Fruit fly (Drosophila melanogaster) whole organism, embryonic: ENCODE results near the gene por.

Source experiments
- CG11085 ChIP-seq: fragments of 200-800 bp; sonication (Bioruptor generic); IDR thresholded peaks from 2 replicates; pipeline ENCODE4 v1.3.6; 2022; ENCODE audit warnings: missing biosample characterization, missing genetic modification characterization
- CG12071 ChIP-seq: fragments of 200-800 bp; sonication (Bioruptor generic); optimal IDR thresholded peaks from 3 replicates; lab custom pipeline; 2018; ENCODE audit warnings: missing biosample characterization, mild to moderate bottlenecking, missing genetic modification characterization
- CG15479 ChIP-seq: fragments of 200-800 bp; sonication (Bioruptor generic); optimal IDR thresholded peaks from 3 replicates; lab custom pipeline; 2019; ENCODE audit warnings: missing biosample characterization, mild to moderate bottlenecking, missing genetic modification characterization, moderate library complexity
- CG1647 ChIP-seq: fragments of 200-800 bp; sonication (Bioruptor generic); optimal IDR thresholded peaks from 3 replicates; lab custom pipeline; 2016; ENCODE audit warnings: missing biosample characterization, missing genetic modification characterization
- CG17186 ChIP-seq: fragments of 200-800 bp; sonication (Bioruptor generic); optimal IDR thresholded peaks from 3 replicates; lab custom pipeline; 2017; ENCODE audit warnings: missing biosample characterization, missing genetic modification reagents, missing genetic modification characterization
- CG17385 ChIP-seq: fragments of 200-800 bp; sonication (Bioruptor generic); optimal IDR thresholded peaks from 3 replicates; lab custom pipeline; 2018; ENCODE audit warnings: missing biosample characterization, mild to moderate bottlenecking, missing genetic modification characterization
- CG18619 ChIP-seq: fragments of 200-800 bp; sonication (Bioruptor generic); optimal IDR thresholded peaks from 3 replicates; lab custom pipeline; 2017; ENCODE audit warnings: missing biosample characterization, mild to moderate bottlenecking, missing genetic modification characterization
- CG18764 ChIP-seq: fragments of 200-800 bp; sonication (Bioruptor generic); optimal IDR thresholded peaks from 3 replicates; lab custom pipeline; 2016; ENCODE audit warnings: missing biosample characterization, missing genetic modification characterization
- CG2120 ChIP-seq: fragments of 200-800 bp; sonication (Bioruptor generic); optimal IDR thresholded peaks from 3 replicates; lab custom pipeline; 2016; ENCODE audit warnings: missing biosample characterization, missing genetic modification characterization
- CG3281 ChIP-seq: fragments of 200-800 bp; sonication (Bioruptor generic); optimal IDR thresholded peaks from 3 replicates; lab custom pipeline; 2017; ENCODE audit warnings: missing biosample characterization, mild to moderate bottlenecking, missing genetic modification characterization
- CG3847 ChIP-seq: fragments of 200-800 bp; sonication (Bioruptor generic); IDR thresholded peaks from 2 replicates; pipeline ENCODE4 v1.3.6; 2022; ENCODE audit warnings: missing biosample characterization, missing genetic modification characterization
- CG4820 ChIP-seq: fragments of 200-800 bp; sonication (Bioruptor generic); optimal IDR thresholded peaks from 3 replicates; lab custom pipeline; 2016; ENCODE audit warnings: missing biosample characterization, missing genetic modification characterization
- CG6175 ChIP-seq: fragments of 200-800 bp; sonication (Bioruptor generic); IDR thresholded peaks from 3 replicates; pipeline ENCODE4 v1.3.6; 2022; ENCODE audit warnings: missing biosample characterization, missing genetic modification characterization
- CG6791 ChIP-seq: fragments of 200-800 bp; sonication (Bioruptor generic); IDR thresholded peaks from 3 replicates; pipeline ENCODE4 v1.3.6; 2022; ENCODE audit warnings: missing biosample characterization, missing genetic modification characterization; ENCODE audit not compliant: partially characterized antibody
- CG6854 ChIP-seq: fragments of 200-800 bp; sonication (Bioruptor generic); optimal IDR thresholded peaks from 3 replicates; lab custom pipeline; 2017; ENCODE audit warnings: missing biosample characterization, mild to moderate bottlenecking, missing genetic modification characterization
- CG7745 ChIP-seq: fragments of 200-800 bp; sonication (Bioruptor generic); optimal IDR thresholded peaks from 2 replicates; lab custom pipeline; 2018; ENCODE audit warnings: missing biosample characterization, mild to moderate bottlenecking, missing genetic modification characterization, moderate library complexity
- CG7963 ChIP-seq: fragments of 200-800 bp; sonication (Bioruptor generic); IDR thresholded peaks from 3 replicates; pipeline ENCODE4 v1.3.6; 2022; ENCODE audit warnings: missing biosample characterization, missing genetic modification characterization; ENCODE audit not compliant: partially characterized antibody
- CG8944 ChIP-seq: fragments of 200-800 bp; sonication (Bioruptor generic); optimal IDR thresholded peaks from 3 replicates; lab custom pipeline; 2016; ENCODE audit warnings: missing biosample characterization, missing genetic modification characterization
- CG9932 ChIP-seq: fragments of 200-800 bp; sonication (Bioruptor generic); IDR thresholded peaks from 2 replicates; pipeline ENCODE4 v1.3.6; 2022; ENCODE audit warnings: missing biosample characterization, missing genetic modification characterization
- CoRest ChIP-seq: fragments of 200-800 bp; sonication (Bioruptor generic); optimal IDR thresholded peaks from 3 replicates; lab custom pipeline; 2018; ENCODE audit warnings: missing biosample characterization, mild to moderate bottlenecking, missing genetic modification characterization, moderate library complexity
- Dek ChIP-seq: fragments of 200-800 bp; sonication (Bioruptor generic); optimal IDR thresholded peaks from 3 replicates; lab custom pipeline; 2019; ENCODE audit warnings: missing biosample characterization, mild to moderate bottlenecking, missing genetic modification characterization, moderate library complexity
- Doc2 ChIP-seq: fragments of 200-800 bp; sonication (Bioruptor generic); IDR thresholded peaks from 2 replicates; pipeline ENCODE4 v1.3.6; 2022; ENCODE audit warnings: missing biosample characterization, missing genetic modification characterization
- Ets97D ChIP-seq: fragments of 200-800 bp; sonication (Bioruptor generic); optimal IDR thresholded peaks from 3 replicates; lab custom pipeline; 2016; ENCODE audit warnings: missing biosample characterization, missing genetic modification characterization
- Fer1 ChIP-seq: fragments of 200-800 bp; sonication (Bioruptor generic); optimal IDR thresholded peaks from 2 replicates; lab custom pipeline; 2017; ENCODE audit warnings: missing biosample characterization, mild to moderate bottlenecking, missing genetic modification characterization
- Fer2 ChIP-seq: fragments of 200-800 bp; sonication (Bioruptor generic); optimal IDR thresholded peaks from 2 replicates; lab custom pipeline; 2018; ENCODE audit warnings: missing biosample characterization, mild to moderate bottlenecking, missing genetic modification characterization, moderate library complexity
- HHEX ChIP-seq: fragments of 200-800 bp; sonication (Bioruptor generic); optimal IDR thresholded peaks from 3 replicates; lab custom pipeline; 2017; ENCODE audit warnings: missing biosample characterization, mild to moderate bottlenecking, missing genetic modification characterization, missing genetic modification reagents
- Jarid2 ChIP-seq: fragments of 200-800 bp; sonication (Bioruptor generic); optimal IDR thresholded peaks from 3 replicates; lab custom pipeline; 2017; ENCODE audit warnings: mild to moderate bottlenecking, missing biosample characterization, missing genetic modification reagents, missing genetic modification characterization
- Lhr ChIP-seq: fragments of 200-800 bp; sonication (Bioruptor generic); optimal IDR thresholded peaks from 3 replicates; lab custom pipeline; 2017; ENCODE audit warnings: mild to moderate bottlenecking, missing biosample characterization, missing genetic modification reagents, missing genetic modification characterization
- Oli ChIP-seq: fragments of 200-800 bp; sonication (Bioruptor generic); optimal IDR thresholded peaks from 2 replicates; lab custom pipeline; 2018; ENCODE audit warnings: missing biosample characterization, mild to moderate bottlenecking, missing genetic modification characterization, moderate library complexity
- ac ChIP-seq: fragments of 200-800 bp; sonication (Bioruptor generic); optimal IDR thresholded peaks from 3 replicates; lab custom pipeline; 2017; ENCODE audit warnings: missing biosample characterization, mild to moderate bottlenecking, missing genetic modification characterization
- az2 ChIP-seq: fragments of 200-800 bp; sonication (Bioruptor generic); optimal IDR thresholded peaks from 3 replicates; lab custom pipeline; 2016; ENCODE audit warnings: missing biosample characterization, missing genetic modification characterization
- bowl ChIP-seq: fragments of 200-800 bp; sonication (Bioruptor generic); IDR thresholded peaks from 2 replicates; pipeline ENCODE4 v1.3.6; 2022; ENCODE audit warnings: missing biosample characterization, missing genetic modification characterization
- dimm ChIP-seq: fragments of 200-800 bp; sonication (Bioruptor generic); IDR thresholded peaks from 2 replicates; pipeline ENCODE4 v1.3.6; 2022; ENCODE audit warnings: missing biosample characterization, missing genetic modification characterization
- ems ChIP-seq: fragments of 200-800 bp; sonication (Bioruptor generic); optimal IDR thresholded peaks from 3 replicates; lab custom pipeline; 2016; ENCODE audit warnings: missing biosample characterization, missing genetic modification characterization
- fd96Cb ChIP-seq: fragments of 200-800 bp; sonication (Bioruptor generic); optimal IDR thresholded peaks from 2 replicates; lab custom pipeline; 2018; ENCODE audit warnings: missing biosample characterization, mild to moderate bottlenecking, missing genetic modification characterization, moderate library complexity
- grau ChIP-seq: fragments of 200-800 bp; optimal IDR thresholded peaks from 3 replicates; lab custom pipeline; 2019; ENCODE audit warnings: missing biosample characterization, mild to moderate bottlenecking, missing genetic modification characterization, moderate library complexity
- jumu ChIP-seq: fragments of 200-800 bp; sonication (Bioruptor generic); optimal IDR thresholded peaks from 3 replicates; lab custom pipeline; 2016; ENCODE audit warnings: missing biosample characterization, missing genetic modification characterization
- klu ChIP-seq: fragments of 200-800 bp; sonication (Bioruptor generic); IDR thresholded peaks from 2 replicates; pipeline ENCODE4 v1.3.6; 2022; ENCODE audit warnings: missing biosample characterization, missing genetic modification characterization
- kni ChIP-seq: fragments of 200-800 bp; sonication (Bioruptor generic); optimal IDR thresholded peaks from 3 replicates; lab custom pipeline; 2017; ENCODE audit warnings: mild to moderate bottlenecking, missing biosample characterization, missing genetic modification reagents, missing genetic modification characterization
- maf-S ChIP-seq: fragments of 200-800 bp; sonication (Bioruptor generic); optimal IDR thresholded peaks from 2 replicates; lab custom pipeline; 2016; ENCODE audit warnings: missing biosample characterization, missing genetic modification characterization
- nau ChIP-seq: fragments of 200-800 bp; sonication (Bioruptor generic); optimal IDR thresholded peaks from 3 replicates; lab custom pipeline; 2017; ENCODE audit warnings: missing biosample characterization, mild to moderate bottlenecking, missing genetic modification characterization, missing genetic modification reagents
- pb ChIP-seq: fragments of 200-800 bp; sonication (Bioruptor generic); optimal IDR thresholded peaks from 3 replicates; lab custom pipeline; 2016; ENCODE audit warnings: missing biosample characterization, missing genetic modification characterization
- sd ChIP-seq: fragments of 200-800 bp; sonication (Bioruptor generic); optimal IDR thresholded peaks from 3 replicates; lab custom pipeline; 2018; ENCODE audit warnings: missing biosample characterization, mild to moderate bottlenecking, missing genetic modification characterization, moderate library complexity
- sob ChIP-seq: fragments of 200-800 bp; sonication (Bioruptor generic); IDR thresholded peaks from 2 replicates; pipeline ENCODE4 v1.3.6; 2022; ENCODE audit warnings: missing biosample characterization, missing genetic modification characterization
- sug ChIP-seq: fragments of 200-800 bp; optimal IDR thresholded peaks from 2 replicates; lab custom pipeline; 2019; ENCODE audit warnings: missing biosample characterization, mild to moderate bottlenecking, missing genetic modification characterization, moderate library complexity
- tgo ChIP-seq: fragments of 200-800 bp; sonication (Bioruptor generic); IDR thresholded peaks from 3 replicates; pipeline ENCODE4 v1.3.6; 2022; ENCODE audit warnings: missing biosample characterization, missing genetic modification characterization
- tll ChIP-seq, 2 experiments: fragments of 200-800 bp in 1 of 2; fragments of >200 bp in 1 of 2; sonication (Bioruptor generic) in 1 of 2; optimal IDR thresholded peaks; 2 replicates each; lab custom pipeline; 2017 to 2019; ENCODE audit warnings: missing biosample characterization in 2 of 2, missing genetic modification characterization in 2 of 2, mild to moderate bottlenecking in 1 of 2, moderate library complexity in 1 of 2
- toy ChIP-seq: fragments of 200-800 bp; sonication (Bioruptor generic); IDR thresholded peaks from 2 replicates; pipeline ENCODE4 v1.3.6; 2022; ENCODE audit warnings: missing biosample characterization, missing genetic modification characterization
- trem ChIP-seq: fragments of 200-800 bp; optimal IDR thresholded peaks from 3 replicates; lab custom pipeline; 2019; ENCODE audit warnings: missing biosample characterization, mild to moderate bottlenecking, missing genetic modification characterization, moderate library complexity
- z ChIP-seq: fragments of 200-800 bp; sonication (Bioruptor generic); IDR thresholded peaks from 3 replicates; pipeline ENCODE4 v1.3.6; 2022; ENCODE audit warnings: missing biosample characterization, missing genetic modification characterization
- zen ChIP-seq: fragments of 200-800 bp; sonication (Bioruptor generic); optimal IDR thresholded peaks from 3 replicates; lab custom pipeline; 2018; ENCODE audit warnings: missing biosample characterization, mild to moderate bottlenecking, missing genetic modification characterization, moderate library complexity

por gene

dm6 chrX:18341014-18341413 is 38.6 kb downstream of the por start (continued):
- TF ChIP-seq CG11085 (GFP tag; lab: Robert Waterston, UW) (no peak), dimm (GFP tag; lab: Robert Waterston, UW) (no peak), CG15479 (no peak), Jarid2 (GFP tag; lab: Kevin White, UChicago) (no peak), pb (no peak), CoRest (tag; lab: Kevin White, UChicago) (peak; percentile 2), bowl (GFP tag; lab: Robert Waterston, UW) (no peak), CG4820 (no peak), zen (tag; lab: Kevin White, UChicago) (no peak), sd (tag; lab: Kevin White, UChicago) (no peak), CG6854 (GFP tag; lab: Kevin White, UChicago) (no peak), CG18619 (GFP tag; lab: Kevin White, UChicago) (no peak), Dek (no peak), Oli (tag; lab: Kevin White, UChicago) (no peak), klu (no peak), ac (GFP tag; lab: Kevin White, UChicago) (no peak), Fer1 (GFP tag; lab: Kevin White, UChicago) (peak; percentile 48), ems (GFP tag; lab: Kevin White, UChicago) (no peak), toy (no peak), CG7745 (tag; lab: Kevin White, UChicago) (no peak), CG6791 (GFP tag; lab: Robert Waterston, UW) (no peak), CG18764 (no peak), jumu (no peak), HHEX (GFP tag; lab: Kevin White, UChicago) (no peak), CG7963 (GFP tag; lab: Robert Waterston, UW) (no peak), Ets97D (GFP tag; lab: Kevin White, UChicago) (no peak), trem (tag; lab: Kevin White, UChicago) (no peak), maf-S (GFP tag; lab: Kevin White, UChicago) (no peak), CG3847 (GFP tag; lab: Robert Waterston, UW) (0 out of 2 replicates have a peak, but pooled peaks have one; percentile 30), Lhr (no peak), sob (peak; percentile 34; the same call in 1 of the 2 replicates), sug (no peak), CG12071 (GFP tag; lab: Kevin White, UChicago) (no peak), kni (no peak), CG17186 (GFP tag; lab: Kevin White, UChicago) (no peak), CG1647 (no peak), z (GFP tag; lab: Robert Waterston, UW) (no peak), CG3281 (peak; percentile 19), Fer2 (tag; lab: Kevin White, UChicago) (no peak), az2 (GFP tag; lab: Kevin White, UChicago) (no peak), fd96Cb (tag; lab: Kevin White, UChicago) (no peak), tgo (no peak), Doc2 (GFP tag; lab: Robert Waterston, UW) (no peak), CG8944 (no peak), tll (GFP tag; optimal IDR thresholded peaks at IDR 0.05; lab: Kevin White, UChicago) (no peak), CG9932 (GFP tag; lab: Robert Waterston, UW) (no peak), CG17385 (GFP tag; lab: Kevin White, UChicago) (no peak), CG2120 (GFP tag; lab: Kevin White, UChicago) (peak; percentile 51), nau (GFP tag; lab: Kevin White, UChicago) (no peak), CG6175 (GFP tag; lab: Robert Waterston, UW) (no peak), grau (tag; lab: Kevin White, UChicago) (peak; percentile 25)
